Worm (Caenorhabditis elegans): ENCODE results near the gene cct-6.

DNA sequence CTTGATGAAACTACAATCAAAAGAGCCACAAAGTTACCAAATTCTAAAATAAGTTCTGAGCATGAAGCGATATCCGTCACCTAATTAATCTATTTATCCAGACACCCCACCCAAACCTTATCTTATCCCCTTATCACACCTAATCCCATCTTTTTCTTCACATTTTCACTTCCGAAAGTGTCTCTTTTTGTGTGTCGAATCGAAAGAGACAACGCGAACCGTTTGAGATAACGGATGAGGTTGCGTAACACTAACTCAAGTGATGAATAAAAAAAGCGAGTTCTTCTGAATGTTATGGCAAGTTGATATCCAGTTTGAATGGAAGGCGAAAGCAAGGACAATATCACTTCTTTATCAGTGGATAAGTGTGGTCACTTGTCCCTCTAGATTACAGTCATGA, 28.0 kb upstream of the cct-6 start:
- TF ChIP-seq dmd-4 (tag; optimal IDR thresholded peaks at IDR 0.05; ENCODE audit: borderline replicate concordance) (no peak), fax-1 (tag; optimal IDR thresholded peaks at IDR 0.05) (no peak), nfya-1 (tag; optimal IDR thresholded peaks at IDR 0.05) (no peak), zip-5 (tag; optimal IDR thresholded peaks at IDR 0.05) (no peak), ref-2 (tag; optimal IDR thresholded peaks at IDR 0.05) (no peak), ceh-24 (tag; optimal IDR thresholded peaks at IDR 0.05) (no peak), nhr-11 (tag; optimal IDR thresholded peaks at IDR 0.05) (no peak), ama-1 (optimal IDR thresholded peaks at IDR 0.05) (no peak), ets-4 (tag; optimal IDR thresholded peaks at IDR 0.05) (no peak), pha-4 (tag; optimal IDR thresholded peaks at IDR 0.05) (no peak), C38D4.7 (GFP tag; optimal IDR thresholded peaks at IDR 0.05) (no peak)

Measured in whole organism, late embryonic.